Worm (Caenorhabditis elegans) whole organism, L3 larva: ENCODE results near the gene W03A5.6.

ENCODE experiments used
- ama-1 ChIP-seq: fragments of 150-350 bp; optimal IDR thresholded peaks from 2 replicates; lab custom pipeline; 2018
- daf-12 ChIP-seq: fragments of 150-350 bp; optimal IDR thresholded peaks from 2 replicates; lab custom pipeline; 2014; ENCODE audit warnings: missing biosample characterization, missing genetic modification reagents, missing genetic modification characterization
- elt-3 ChIP-seq, 3 experiments: fragments of 150-350 bp in 1 of 3; sonication (generic microtip) in 2 of 3; optimal IDR thresholded peaks; 2 replicates in 2 of 3; 4 replicates in 1 of 3; lab custom pipeline; 2014 to 2017; ENCODE audit warnings: missing biosample characterization in 3 of 3, missing genetic modification characterization in 3 of 3
- eor-1 ChIP-seq, 2 experiments: fragments of 150-350 bp; optimal IDR thresholded peaks; 2 replicates each; lab custom pipeline; 2014 to 2018; ENCODE audit warnings: missing biosample characterization in 2 of 2, missing genetic modification characterization in 2 of 2
- lin-39 ChIP-seq: fragments of 150-350 bp; optimal IDR thresholded peaks from 2 replicates; lab custom pipeline; 2018; ENCODE audit warnings: missing biosample characterization, missing genetic modification reagents, missing genetic modification characterization
- nhr-28 ChIP-seq: fragments of 150-350 bp; optimal IDR thresholded peaks from 2 replicates; lab custom pipeline; 2014; ENCODE audit warnings: missing biosample characterization, missing genetic modification characterization
- tbx-2 ChIP-seq: sonication (generic microtip); optimal IDR thresholded peaks from 2 replicates; lab custom pipeline; 2016; ENCODE audit warnings: mild to moderate bottlenecking, missing genetic modification characterization, missing compliant biosample characterization

ce11 chrIII:5407060-5407459 is 33.4 kb downstream of the W03A5.6 start:
- TF ChIP-seq tbx-2 (no peak), nhr-28 (tag; lab: Kevin White, UChicago) (no peak), elt-3 (tag; optimal IDR thresholded peaks at IDR 0.05; lab: Kevin White, UChicago) (no peak), daf-12 (tag; lab: Kevin White, UChicago) (no peak), lin-39 (tag; lab: Kevin White, UChicago) (no peak), eor-1 (tag; optimal IDR thresholded peaks at IDR 0.05; lab: Kevin White, UChicago) (no peak), ama-1 (lab: Kevin White, UChicago) (no peak)
